Fruit fly (Drosophila melanogaster) whole organism, embryonic: ENCODE measurements around the gene CG17855.

Experiments used
- ATbp ChIP-seq: fragments of 200-800 bp; sonication (Bioruptor generic); optimal IDR thresholded peaks from 2 replicates; lab custom pipeline; 2017; ENCODE audit warnings: missing biosample characterization, mild to moderate bottlenecking, missing genetic modification characterization, missing genetic modification reagents
- Atf3 ChIP-seq: fragments of 200-800 bp; sonication (Bioruptor generic); optimal IDR thresholded peaks from 3 replicates; lab custom pipeline; 2016; ENCODE audit warnings: missing biosample characterization, missing genetic modification characterization
- Bdp1 ChIP-seq: fragments of 200-800 bp; sonication (Bioruptor generic); optimal IDR thresholded peaks from 3 replicates; lab custom pipeline; 2016; ENCODE audit warnings: missing biosample characterization, missing genetic modification characterization
- Bgb ChIP-seq: fragments of 200-800 bp; sonication (Bioruptor generic); IDR thresholded peaks from 2 replicates; pipeline ENCODE4 v1.3.6; 2022; ENCODE audit warnings: missing biosample characterization, missing genetic modification characterization; ENCODE audit not compliant: partially characterized antibody
- CG10321 ChIP-seq: fragments of 200-800 bp; sonication (Bioruptor generic); IDR thresholded peaks from 2 replicates; pipeline ENCODE4 v1.3.6; 2022; ENCODE audit warnings: missing biosample characterization, missing genetic modification characterization
- CG10565 ChIP-seq: fragments of 200-800 bp; sonication (Bioruptor generic); optimal IDR thresholded peaks from 3 replicates; lab custom pipeline; 2016; ENCODE audit warnings: missing biosample characterization, mild to moderate bottlenecking, missing genetic modification characterization
- CG11398 ChIP-seq: fragments of 200-800 bp; sonication (Bioruptor generic); optimal IDR thresholded peaks from 2 replicates; lab custom pipeline; 2016; ENCODE audit warnings: missing biosample characterization, missing genetic modification characterization
- CG15073 ChIP-seq: fragments of 200-800 bp; sonication (Bioruptor generic); optimal IDR thresholded peaks from 2 replicates; lab custom pipeline; 2016; ENCODE audit warnings: missing biosample characterization, missing genetic modification characterization
- CG1602 ChIP-seq: fragments of 200-800 bp; sonication (Bioruptor generic); optimal IDR thresholded peaks from 3 replicates; lab custom pipeline; 2016; ENCODE audit warnings: missing biosample characterization, missing genetic modification characterization
- CG16815 ChIP-seq: fragments of 200-800 bp; sonication (Bioruptor generic); optimal IDR thresholded peaks from 3 replicates; lab custom pipeline; 2017; ENCODE audit warnings: missing biosample characterization, mild to moderate bottlenecking, missing genetic modification characterization
- CG17385 ChIP-seq: fragments of 200-800 bp; sonication (Bioruptor generic); optimal IDR thresholded peaks from 3 replicates; lab custom pipeline; 2018; ENCODE audit warnings: missing biosample characterization, mild to moderate bottlenecking, missing genetic modification characterization
- CG17912 ChIP-seq: fragments of 200-800 bp; sonication (Bioruptor generic); optimal IDR thresholded peaks from 2 replicates; lab custom pipeline; 2018; ENCODE audit warnings: missing biosample characterization, mild to moderate bottlenecking, missing genetic modification characterization
- CG3065 ChIP-seq: fragments of 200-800 bp; sonication (Bioruptor generic); optimal IDR thresholded peaks from 2 replicates; lab custom pipeline; 2016; ENCODE audit warnings: missing biosample characterization, missing genetic modification characterization
- CG31224 ChIP-seq: fragments of 200-800 bp; sonication (Bioruptor generic); IDR thresholded peaks from 2 replicates; pipeline ENCODE4 v1.3.6; 2022; ENCODE audit warnings: missing biosample characterization, missing genetic modification characterization
- CG34422 ChIP-seq: fragments of 200-800 bp; sonication (Bioruptor generic); IDR thresholded peaks from 3 replicates; pipeline ENCODE4 v1.3.6; 2022; ENCODE audit warnings: missing biosample characterization, missing genetic modification characterization
- CG3838 ChIP-seq: fragments of 200-800 bp; sonication (Bioruptor generic); optimal IDR thresholded peaks from 3 replicates; lab custom pipeline; 2016; ENCODE audit warnings: missing biosample characterization, missing genetic modification characterization
- CG3847 ChIP-seq: fragments of 200-800 bp; sonication (Bioruptor generic); IDR thresholded peaks from 2 replicates; pipeline ENCODE4 v1.3.6; 2022; ENCODE audit warnings: missing biosample characterization, missing genetic modification characterization
- CG7372 ChIP-seq: fragments of 200-800 bp; sonication (Bioruptor generic); IDR thresholded peaks from 2 replicates; pipeline ENCODE4 v1.3.6; 2022; ENCODE audit warnings: missing biosample characterization, missing genetic modification characterization
- CG8478 ChIP-seq: fragments of >200 bp; optimal IDR thresholded peaks from 2 replicates; lab custom pipeline; 2018
- CG9215 ChIP-seq: fragments of 200-800 bp; sonication (Bioruptor generic); IDR thresholded peaks from 2 replicates; pipeline ENCODE4 v1.3.6; 2022; ENCODE audit warnings: missing biosample characterization, missing genetic modification characterization
- CG9437 ChIP-seq: fragments of 200-800 bp; sonication (Bioruptor generic); optimal IDR thresholded peaks from 2 replicates; lab custom pipeline; 2018; ENCODE audit warnings: missing biosample characterization, mild to moderate bottlenecking, missing genetic modification characterization
- Dbx ChIP-seq: fragments of 200-800 bp; sonication (Bioruptor generic); IDR thresholded peaks from 3 replicates; pipeline ENCODE4 v1.3.6; 2022; ENCODE audit warnings: missing biosample characterization, missing genetic modification characterization
- Dll ChIP-seq: fragments of 200-800 bp; sonication (Bioruptor generic); IDR thresholded peaks from 4 replicates; pipeline ENCODE4 v1.3.6; 2022; ENCODE audit warnings: missing biosample characterization, missing genetic modification characterization; ENCODE audit not compliant: partially characterized antibody
- Drgx ChIP-seq: fragments of 200-800 bp; sonication (Bioruptor generic); IDR thresholded peaks from 2 replicates; pipeline ENCODE4 v1.3.6; 2022; ENCODE audit warnings: missing biosample characterization, missing genetic modification characterization
- ERR ChIP-seq: fragments of 200-800 bp; sonication (Bioruptor generic); optimal IDR thresholded peaks from 2 replicates; lab custom pipeline; 2016; ENCODE audit warnings: missing biosample characterization, missing genetic modification characterization
- Ets65A ChIP-seq: fragments of 200-800 bp; sonication (Bioruptor generic); peaks from one replicate; lab custom pipeline; 2016; ENCODE audit warnings: missing biosample characterization, missing genetic modification characterization
- Ets97D ChIP-seq: fragments of 200-800 bp; sonication (Bioruptor generic); optimal IDR thresholded peaks from 3 replicates; lab custom pipeline; 2016; ENCODE audit warnings: missing biosample characterization, missing genetic modification characterization
- Gug ChIP-seq: fragments of 200-800 bp; sonication (Bioruptor generic); IDR thresholded peaks from 4 replicates; pipeline ENCODE4 v1.3.6; 2022; ENCODE audit warnings: missing biosample characterization, missing genetic modification characterization
- HmgZ ChIP-seq: fragments of 200-800 bp; sonication (Bioruptor generic); optimal IDR thresholded peaks from 2 replicates; lab custom pipeline; 2018; ENCODE audit warnings: missing biosample characterization, mild to moderate bottlenecking, missing genetic modification characterization
- Neu2 ChIP-seq: fragments of 200-800 bp; sonication (Bioruptor generic); optimal IDR thresholded peaks from 3 replicates; lab custom pipeline; 2016; ENCODE audit warnings: missing biosample characterization, missing genetic modification characterization, borderline replicate concordance
- Nf-YC ChIP-seq: fragments of 200-800 bp; optimal IDR thresholded peaks from 3 replicates; lab custom pipeline; 2019; ENCODE audit warnings: missing biosample characterization, mild to moderate bottlenecking, missing genetic modification characterization, moderate library complexity
- Ptx1 ChIP-seq: fragments of 200-800 bp; sonication (Bioruptor generic); IDR thresholded peaks from 2 replicates; pipeline ENCODE4 v1.3.6; 2022; ENCODE audit warnings: missing biosample characterization, missing genetic modification characterization
- Sox102F ChIP-seq: fragments of 200-800 bp; sonication (Bioruptor generic); optimal IDR thresholded peaks from 2 replicates; lab custom pipeline; 2018; ENCODE audit warnings: missing biosample characterization, mild to moderate bottlenecking, missing genetic modification characterization, moderate library complexity
- bsh ChIP-seq, 2 experiments: fragments of 200-800 bp; sonication (Bioruptor generic); optimal IDR thresholded peaks; 2 replicates each; lab custom pipeline; 2017 to 2018; ENCODE audit warnings: mild to moderate bottlenecking in 2 of 2, missing biosample characterization in 2 of 2, missing genetic modification characterization in 2 of 2, moderate library complexity in 1 of 2
- crp ChIP-seq, 2 experiments: fragments of 200-800 bp; sonication (Bioruptor generic); optimal IDR thresholded peaks; 2 replicates in 1 of 2; 3 replicates in 1 of 2; lab custom pipeline; 2017; ENCODE audit warnings: missing biosample characterization in 2 of 2, missing genetic modification characterization in 2 of 2, mild to moderate bottlenecking in 1 of 2, moderate library complexity in 1 of 2
- dm ChIP-seq: fragments of 200-800 bp; sonication (Bioruptor generic); optimal IDR thresholded peaks from 3 replicates; lab custom pipeline; 2016; ENCODE audit warnings: missing biosample characterization, missing genetic modification characterization
- gsb-n ChIP-seq: fragments of 200-800 bp; sonication (Bioruptor generic); optimal IDR thresholded peaks from 3 replicates; lab custom pipeline; 2018; ENCODE audit warnings: missing biosample characterization, mild to moderate bottlenecking, missing genetic modification characterization
- jigr1 ChIP-seq: fragments of 200-800 bp; sonication (Bioruptor generic); IDR thresholded peaks from 3 replicates; pipeline ENCODE4 v1.3.6; 2022; ENCODE audit warnings: missing biosample characterization, missing genetic modification characterization
- kni ChIP-seq: fragments of 200-800 bp; sonication (Bioruptor generic); optimal IDR thresholded peaks from 3 replicates; lab custom pipeline; 2017; ENCODE audit warnings: mild to moderate bottlenecking, missing biosample characterization, missing genetic modification reagents, missing genetic modification characterization
- lmd ChIP-seq: fragments of 200-800 bp; sonication (Bioruptor generic); IDR thresholded peaks from 2 replicates; pipeline ENCODE4 v1.3.6; 2022; ENCODE audit warnings: missing biosample characterization, missing genetic modification characterization
- nmo ChIP-seq: fragments of 200-800 bp; sonication (Bioruptor generic); optimal IDR thresholded peaks from 2 replicates; lab custom pipeline; 2018; ENCODE audit warnings: missing biosample characterization, mild to moderate bottlenecking, missing genetic modification characterization, moderate library complexity
- pita ChIP-seq: fragments of 200-800 bp; sonication (Bioruptor generic); optimal IDR thresholded peaks from 2 replicates; lab custom pipeline; 2017; ENCODE audit warnings: missing biosample characterization, mild to moderate bottlenecking, missing genetic modification characterization
- prd ChIP-seq, 3 experiments: fragments of >200 bp in 2 of 3; fragments of 200-800 bp in 1 of 3; sonication (Bioruptor generic) in 1 of 3; optimal IDR thresholded peaks in 2 of 3; IDR thresholded peaks in 1 of 3; 2 replicates in 2 of 3; 3 replicates in 1 of 3; pipeline versions ENCODE4 v1.3.6 to Lab custom; 2017 to 2022; ENCODE audit warnings: missing biosample characterization in 1 of 3, missing genetic modification characterization in 1 of 3
- run ChIP-seq: fragments of 200-800 bp; sonication (Bioruptor generic); optimal IDR thresholded peaks from 3 replicates; lab custom pipeline; 2018; ENCODE audit warnings: missing biosample characterization, mild to moderate bottlenecking, missing genetic modification characterization
- sc ChIP-seq, 3 experiments: fragments of >200 bp in 2 of 3; fragments of 200-800 bp in 1 of 3; sonication (Bioruptor generic) in 1 of 3; optimal IDR thresholded peaks; 2 replicates in 2 of 3; 3 replicates in 1 of 3; lab custom pipeline; 2017; ENCODE audit warnings: mild to moderate bottlenecking in 1 of 3, missing biosample characterization in 1 of 3, missing genetic modification characterization in 1 of 3, missing genetic modification reagents in 1 of 3
- sug ChIP-seq: fragments of 200-800 bp; optimal IDR thresholded peaks from 2 replicates; lab custom pipeline; 2019; ENCODE audit warnings: missing biosample characterization, mild to moderate bottlenecking, missing genetic modification characterization, moderate library complexity
- tll ChIP-seq, 2 experiments: fragments of 200-800 bp in 1 of 2; fragments of >200 bp in 1 of 2; sonication (Bioruptor generic) in 1 of 2; optimal IDR thresholded peaks; 2 replicates each; lab custom pipeline; 2017 to 2019; ENCODE audit warnings: missing biosample characterization in 2 of 2, missing genetic modification characterization in 2 of 2, mild to moderate bottlenecking in 1 of 2, moderate library complexity in 1 of 2
- tna ChIP-seq: fragments of 200-800 bp; sonication (Bioruptor generic); IDR thresholded peaks from 2 replicates; pipeline ENCODE4 v1.3.6; 2022; ENCODE audit warnings: missing biosample characterization, missing genetic modification characterization; ENCODE audit not compliant: partially characterized antibody

Gene CG17855

dm6 chr2L:9576269-9576933 lies 36.1 kb downstream of the CG17855 start, which contains the start of gene Mtpalpha (continued):
- TF ChIP-seq CG1602 (GFP tag; lab: Kevin White, UChicago) (peak; percentile 28), sc (optimal IDR thresholded peaks at IDR 0.05; lab: Kevin White, UChicago) (no peak), sc (GFP tag; optimal IDR thresholded peaks at IDR 0.05; lab: Kevin White, UChicago) (no peak), CG17385 (GFP tag; lab: Kevin White, UChicago) (no peak), CG16815 (GFP tag; lab: Kevin White, UChicago) (no peak), Gug (GFP tag; lab: Robert Waterston, UW) (0 out of 4 replicates have a peak, but pooled peaks have one; percentile 20), Bdp1 (GFP tag; lab: Kevin White, UChicago) (no peak), Sox102F (peak; percentile 48), kni (GFP tag; lab: Kevin White, UChicago) (no peak), Dbx (GFP tag; lab: Robert Waterston, UW) (peak; percentile 31; the same call in 1 of the 3 replicates), Nf-YC (tag; lab: Kevin White, UChicago) (no peak), Ets65A (peak; percentile 58), Ets97D (GFP tag; lab: Kevin White, UChicago) (peak; percentile 67), bsh (GFP tag; optimal IDR thresholded peaks at IDR 0.05; lab: Kevin White, UChicago) (peak; percentile 27 to 99), Atf3 (GFP tag; lab: Kevin White, UChicago) (no peak), lmd (peak; percentile 33; the same call in 1 of the 2 replicates), Dll (GFP tag; lab: Robert Waterston, UW) (no peak), tll (GFP tag; optimal IDR thresholded peaks at IDR 0.05; lab: Kevin White, UChicago) (no peak), tna (no peak; the same call in 1 of the 2 replicates), CG10321 (GFP tag; lab: Robert Waterston, UW) (no peak), CG9437 (GFP tag; lab: Kevin White, UChicago) (no peak), CG7372 (GFP tag; lab: Robert Waterston, UW) (no peak), Drgx (GFP tag; lab: Robert Waterston, UW) (peak; percentile 90), CG3838 (GFP tag; lab: Kevin White, UChicago) (peak; percentile 84), dm (no peak), CG3065 (GFP tag; lab: Kevin White, UChicago) (peak; percentile 20), Bgb (GFP tag; lab: Robert Waterston, UW) (no peak; the same call in 1 of the 2 replicates), pita (GFP tag; lab: Kevin White, UChicago) (peak; percentile 29), jigr1 (GFP tag; lab: Robert Waterston, UW) (no peak), CG15073 (GFP tag; lab: Kevin White, UChicago) (no peak), Neu2 (no peak), ATbp (GFP tag; lab: Kevin White, UChicago) (no peak), CG34422 (GFP tag; lab: Robert Waterston, UW) (peak; percentile 76), HmgZ (tag; lab: Kevin White, UChicago) (peak; percentile 55), nmo (peak; percentile 56), CG17912 (GFP tag; lab: Kevin White, UChicago) (peak; percentile 37), sug (tag; lab: Kevin White, UChicago) (peak; percentile 32), CG11398 (GFP tag; lab: Kevin White, UChicago) (no peak), gsb-n (no peak), run (tag; lab: Kevin White, UChicago) (no peak), CG3847 (GFP tag; lab: Robert Waterston, UW) (peak; percentile 50; the same call in 1 of the 2 replicates), ERR (GFP tag; lab: Kevin White, UChicago) (no peak), CG31224 (no peak), CG10565 (GFP tag; lab: Kevin White, UChicago) (no peak), CG9215 (GFP tag; lab: Robert Waterston, UW) (no peak), Ptx1 (GFP tag; lab: Robert Waterston, UW) (peak; percentile 52), prd (optimal IDR thresholded peaks at IDR 0.05; lab: Kevin White, UChicago) (no peak), prd (GFP tag; IDR thresholded peaks at IDR 0.05; lab: Robert Waterston, UW) (peak; percentile 16; the same call in 1 of the 3 replicates), crp (GFP tag; optimal IDR thresholded peaks at IDR 0.05; lab: Kevin White, UChicago) (no peak), CG8478 (lab: Kevin White, UChicago) (no peak)
